Fruit fly (Drosophila melanogaster) whole organism, embryonic: ENCODE data around the gene CG5196.

ENCODE experiments used
- Ada2b ChIP-seq: fragments of 200-800 bp; sonication (Bioruptor generic); IDR thresholded peaks from 2 replicates; pipeline ENCODE4 v1.3.6; 2022; ENCODE audit warnings: missing biosample characterization, missing genetic modification characterization
- Atf6 ChIP-seq: fragments of 200-800 bp; sonication (Bioruptor generic); IDR thresholded peaks from 2 replicates; pipeline ENCODE4 v1.3.6; 2022; ENCODE audit warnings: missing biosample characterization, missing genetic modification characterization
- BtbVII ChIP-seq: fragments of 200-800 bp; sonication (Bioruptor generic); optimal IDR thresholded peaks from 3 replicates; lab custom pipeline; 2017; ENCODE audit warnings: missing biosample characterization, mild to moderate bottlenecking, missing genetic modification characterization
- Bteb2 ChIP-seq: fragments of 200-800 bp; sonication (Bioruptor generic); optimal IDR thresholded peaks from 2 replicates; lab custom pipeline; 2016; ENCODE audit warnings: missing biosample characterization, missing genetic modification characterization
- CG1024 ChIP-seq: fragments of 200-800 bp; sonication (Bioruptor generic); IDR thresholded peaks from 2 replicates; pipeline ENCODE4 v1.3.6; 2022; ENCODE audit warnings: missing biosample characterization, missing genetic modification characterization
- CG10462 ChIP-seq: fragments of 200-800 bp; sonication (Bioruptor generic); optimal IDR thresholded peaks from 2 replicates; lab custom pipeline; 2016; ENCODE audit warnings: missing biosample characterization, missing genetic modification characterization
- CG12219 ChIP-seq: fragments of 200-800 bp; sonication (Bioruptor generic); optimal IDR thresholded peaks from 3 replicates; lab custom pipeline; 2018; ENCODE audit warnings: missing biosample characterization, mild to moderate bottlenecking, missing genetic modification characterization
- CG12942 ChIP-seq: fragments of 200-800 bp; sonication (Bioruptor generic); optimal IDR thresholded peaks from 3 replicates; lab custom pipeline; 2016; ENCODE audit warnings: missing biosample characterization, missing genetic modification characterization
- CG14965 ChIP-seq: fragments of 200-800 bp; sonication (Bioruptor generic); optimal IDR thresholded peaks from 2 replicates; lab custom pipeline; 2016; ENCODE audit warnings: missing biosample characterization, missing genetic modification characterization, borderline replicate concordance
- CG15073 ChIP-seq: fragments of 200-800 bp; sonication (Bioruptor generic); optimal IDR thresholded peaks from 2 replicates; lab custom pipeline; 2016; ENCODE audit warnings: missing biosample characterization, missing genetic modification characterization
- CG15514 ChIP-seq: fragments of 200-800 bp; sonication (Bioruptor generic); optimal IDR thresholded peaks from 3 replicates; lab custom pipeline; 2017; ENCODE audit warnings: missing biosample characterization, missing genetic modification characterization, mild to moderate bottlenecking, moderate library complexity, missing genetic modification reagents
- CG17361 ChIP-seq: fragments of 200-800 bp; sonication (Bioruptor generic); IDR thresholded peaks from 3 replicates; pipeline ENCODE4 v1.3.6; 2022; ENCODE audit warnings: missing biosample characterization, missing genetic modification characterization
- CG18476 ChIP-seq: fragments of 200-800 bp; sonication (Bioruptor generic); optimal IDR thresholded peaks from 2 replicates; lab custom pipeline; 2016; ENCODE audit warnings: missing biosample characterization, mild to moderate bottlenecking, missing genetic modification characterization
- CG31388 ChIP-seq: fragments of 200-800 bp; sonication (Bioruptor generic); optimal IDR thresholded peaks from 2 replicates; lab custom pipeline; 2016; ENCODE audit warnings: missing biosample characterization, missing genetic modification characterization
- CG34376 ChIP-seq: fragments of 200-800 bp; sonication (Bioruptor generic); optimal IDR thresholded peaks from 2 replicates; lab custom pipeline; 2018; ENCODE audit warnings: missing biosample characterization, mild to moderate bottlenecking, missing genetic modification characterization
- CG4707 ChIP-seq: fragments of 200-800 bp; sonication (Bioruptor generic); optimal IDR thresholded peaks from 2 replicates; lab custom pipeline; 2018; ENCODE audit warnings: missing biosample characterization, mild to moderate bottlenecking, missing genetic modification characterization, moderate library complexity
- CG5953 ChIP-seq: fragments of 200-800 bp; sonication (Bioruptor generic); IDR thresholded peaks from 2 replicates; pipeline ENCODE4 v1.3.6; 2022; ENCODE audit warnings: missing biosample characterization, missing genetic modification characterization
- CG7556 ChIP-seq: fragments of 200-800 bp; sonication (Bioruptor generic); optimal IDR thresholded peaks from 2 replicates; lab custom pipeline; 2017; ENCODE audit warnings: missing biosample characterization, mild to moderate bottlenecking, missing genetic modification characterization
- CG9817 ChIP-seq: fragments of 200-800 bp; sonication (Bioruptor generic); optimal IDR thresholded peaks from 2 replicates; lab custom pipeline; 2018; ENCODE audit warnings: missing biosample characterization, mild to moderate bottlenecking, missing genetic modification characterization, moderate library complexity
- D19A ChIP-seq: fragments of 200-800 bp; optimal IDR thresholded peaks from 3 replicates; lab custom pipeline; 2019; ENCODE audit warnings: missing biosample characterization, mild to moderate bottlenecking, missing genetic modification characterization, moderate library complexity
- Dad ChIP-seq: fragments of 200-800 bp; sonication (Bioruptor generic); optimal IDR thresholded peaks from 3 replicates; lab custom pipeline; 2016; ENCODE audit warnings: missing biosample characterization, missing genetic modification characterization
- Drgx ChIP-seq: fragments of 200-800 bp; sonication (Bioruptor generic); IDR thresholded peaks from 2 replicates; pipeline ENCODE4 v1.3.6; 2022; ENCODE audit warnings: missing biosample characterization, missing genetic modification characterization
- Eip74EF ChIP-seq, 2 experiments: fragments of 200-800 bp in 1 of 2; fragments of >200 bp in 1 of 2; sonication (Bioruptor generic) in 1 of 2; optimal IDR thresholded peaks; 2 replicates each; lab custom pipeline; 2017 to 2019; ENCODE audit warnings: missing biosample characterization in 2 of 2, missing genetic modification characterization in 2 of 2, mild to moderate bottlenecking in 1 of 2, moderate library complexity in 1 of 2
- HLH3B ChIP-seq: fragments of 200-800 bp; sonication (Bioruptor generic); IDR thresholded peaks from 2 replicates; pipeline ENCODE4 v1.3.6; 2022; ENCODE audit warnings: missing biosample characterization, missing genetic modification characterization
- MESR4 ChIP-seq: fragments of 200-800 bp; sonication (Bioruptor generic); optimal IDR thresholded peaks from 2 replicates; lab custom pipeline; 2018; ENCODE audit warnings: missing biosample characterization, mild to moderate bottlenecking, missing genetic modification characterization, moderate library complexity
- Myb ChIP-seq: fragments of 200-800 bp; sonication (Bioruptor generic); optimal IDR thresholded peaks from 2 replicates; lab custom pipeline; 2016; ENCODE audit warnings: missing biosample characterization, missing genetic modification characterization
- NFAT ChIP-seq: fragments of 200-800 bp; sonication (Bioruptor generic); IDR thresholded peaks from 2 replicates; pipeline ENCODE4 v1.3.6; 2022; ENCODE audit warnings: missing biosample characterization, missing genetic modification characterization
- Rfx ChIP-seq: fragments of 200-800 bp; sonication (Bioruptor generic); IDR thresholded peaks from 2 replicates; pipeline ENCODE4 v1.3.6; 2022; ENCODE audit warnings: missing biosample characterization, missing genetic modification characterization
- al ChIP-seq: fragments of 200-800 bp; sonication (Bioruptor generic); IDR thresholded peaks from 2 replicates; pipeline ENCODE4 v1.3.6; 2022; ENCODE audit warnings: missing biosample characterization, missing genetic modification characterization
- ara ChIP-seq: fragments of 200-800 bp; sonication (Bioruptor generic); IDR thresholded peaks from 2 replicates; pipeline ENCODE4 v1.3.6; 2022; ENCODE audit warnings: missing biosample characterization, missing genetic modification characterization
- bowl ChIP-seq: fragments of 200-800 bp; sonication (Bioruptor generic); IDR thresholded peaks from 2 replicates; pipeline ENCODE4 v1.3.6; 2022; ENCODE audit warnings: missing biosample characterization, missing genetic modification characterization
- chn ChIP-seq: fragments of 200-800 bp; sonication (Bioruptor generic); optimal IDR thresholded peaks from 2 replicates; lab custom pipeline; 2016; ENCODE audit warnings: missing biosample characterization, missing genetic modification characterization
- ems ChIP-seq: fragments of 200-800 bp; sonication (Bioruptor generic); optimal IDR thresholded peaks from 3 replicates; lab custom pipeline; 2016; ENCODE audit warnings: missing biosample characterization, missing genetic modification characterization
- fd96Cb ChIP-seq: fragments of 200-800 bp; sonication (Bioruptor generic); optimal IDR thresholded peaks from 2 replicates; lab custom pipeline; 2018; ENCODE audit warnings: missing biosample characterization, mild to moderate bottlenecking, missing genetic modification characterization, moderate library complexity
- gcm ChIP-seq: fragments of 200-800 bp; sonication (Bioruptor generic); optimal IDR thresholded peaks from 2 replicates; lab custom pipeline; 2019; ENCODE audit warnings: missing biosample characterization, mild to moderate bottlenecking, missing genetic modification characterization, moderate library complexity
- gsb-n ChIP-seq: fragments of 200-800 bp; sonication (Bioruptor generic); optimal IDR thresholded peaks from 3 replicates; lab custom pipeline; 2018; ENCODE audit warnings: missing biosample characterization, mild to moderate bottlenecking, missing genetic modification characterization
- hkb ChIP-seq, 2 experiments: fragments of 200-800 bp in 1 of 2; fragments of >200 bp in 1 of 2; sonication (Bioruptor generic) in 1 of 2; IDR thresholded peaks in 1 of 2; optimal IDR thresholded peaks in 1 of 2; 2 replicates each; pipeline versions ENCODE4 v1.3.6 to Lab custom; 2017 to 2022; ENCODE audit warnings: missing biosample characterization in 1 of 2, missing genetic modification characterization in 1 of 2
- kah ChIP-seq: fragments of 200-800 bp; sonication (Bioruptor generic); optimal IDR thresholded peaks from 2 replicates; lab custom pipeline; 2018; ENCODE audit warnings: missing biosample characterization, mild to moderate bottlenecking, missing genetic modification characterization
- kay ChIP-seq: fragments of 200-800 bp; sonication (Bioruptor generic); optimal IDR thresholded peaks from 2 replicates; lab custom pipeline; 2016; ENCODE audit warnings: missing biosample characterization, missing genetic modification characterization
- ken ChIP-seq: fragments of 200-800 bp; sonication (Bioruptor generic); IDR thresholded peaks from 3 replicates; pipeline ENCODE4 v1.3.6; 2022; ENCODE audit warnings: missing biosample characterization, missing genetic modification characterization
- knrl ChIP-seq: fragments of 200-800 bp; sonication (Bioruptor generic); IDR thresholded peaks from 3 replicates; pipeline ENCODE4 v1.3.6; 2022; ENCODE audit warnings: missing biosample characterization, missing genetic modification characterization; ENCODE audit not compliant: partially characterized antibody
- oc ChIP-seq: fragments of 200-800 bp; sonication (Bioruptor generic); optimal IDR thresholded peaks from 2 replicates; lab custom pipeline; 2018; ENCODE audit warnings: missing biosample characterization, mild to moderate bottlenecking, missing genetic modification characterization, moderate library complexity
- sens ChIP-seq: fragments of 200-800 bp; sonication (Bioruptor generic); peaks from one replicate; lab custom pipeline; 2016; ENCODE audit warnings: missing biosample characterization, missing genetic modification characterization
- sens-2 ChIP-seq: fragments of 200-800 bp; sonication (Bioruptor generic); IDR thresholded peaks from 2 replicates; pipeline ENCODE4 v1.3.6; 2022; ENCODE audit warnings: missing biosample characterization, missing genetic modification characterization
- slbo ChIP-seq: fragments of 200-800 bp; sonication (Bioruptor generic); IDR thresholded peaks from 2 replicates; pipeline ENCODE4 v1.3.6; 2022; ENCODE audit warnings: missing biosample characterization, missing genetic modification characterization
- tgo ChIP-seq: fragments of 200-800 bp; sonication (Bioruptor generic); IDR thresholded peaks from 3 replicates; pipeline ENCODE4 v1.3.6; 2022; ENCODE audit warnings: missing biosample characterization, missing genetic modification characterization
- tio ChIP-seq: fragments of 200-800 bp; sonication (Bioruptor generic); optimal IDR thresholded peaks from 2 replicates; lab custom pipeline; 2017; ENCODE audit warnings: missing biosample characterization, missing genetic modification characterization, inconsistent platforms
- trem ChIP-seq: fragments of 200-800 bp; optimal IDR thresholded peaks from 3 replicates; lab custom pipeline; 2019; ENCODE audit warnings: missing biosample characterization, mild to moderate bottlenecking, missing genetic modification characterization, moderate library complexity
- usp ChIP-seq: fragments of >200 bp; optimal IDR thresholded peaks from 2 replicates; lab custom pipeline; 2017; ENCODE audit warnings: missing biosample characterization, missing genetic modification characterization
- zfh2 ChIP-seq: fragments of 200-800 bp; sonication (Bioruptor generic); optimal IDR thresholded peaks from 2 replicates; lab custom pipeline; 2016; ENCODE audit warnings: missing biosample characterization, missing genetic modification characterization

The CG5196 gene

dm6 chr3R:12369135-12369792 lies 38.9 kb upstream of the CG5196 start, which contains the start of gene GstD1 (continued):
- peak; percentile 49 for TF ChIP-seq BtbVII (GFP tag; lab: Kevin White, UChicago)
- TF ChIP-seq usp (GFP tag; lab: Kevin White, UChicago) = no peak
- TF ChIP-seq Atf6 (GFP tag; lab: Robert Waterston, UW) = peak; percentile 43; the same call in 1 of the 2 replicates
- no peak for TF ChIP-seq CG4707 (GFP tag; lab: Kevin White, UChicago)
- TF ChIP-seq Eip74EF (GFP tag; optimal IDR thresholded peaks at IDR 0.05; lab: Kevin White, UChicago) = peak in 1 of 2 experiments; percentile 9
- TF ChIP-seq trem (tag; lab: Kevin White, UChicago) = peak; percentile 5
- TF ChIP-seq CG31388 (GFP tag; lab: Kevin White, UChicago) = no peak
- TF ChIP-seq CG15073 = no peak
- peak; percentile 71 for TF ChIP-seq sens (GFP tag; lab: Kevin White, UChicago)
- TF ChIP-seq CG12942 (GFP tag; lab: Kevin White, UChicago) = no peak
- peak; percentile 98 for TF ChIP-seq D19A (tag; lab: Kevin White, UChicago)
- no peak; the same call in 2 of the 3 replicates for TF ChIP-seq tgo (GFP tag; lab: Robert Waterston, UW)
- peak; percentile 30 for TF ChIP-seq chn (GFP tag; lab: Kevin White, UChicago)
- peak; percentile 66 for TF ChIP-seq kay (GFP tag; lab: Kevin White, UChicago)
- no peak for TF ChIP-seq CG1024 (GFP tag; lab: Robert Waterston, UW)
- TF ChIP-seq Drgx = peak; percentile 78
- TF ChIP-seq CG34376 (GFP tag; lab: Kevin White, UChicago) = peak; percentile 53
- TF ChIP-seq CG12219 (GFP tag; lab: Kevin White, UChicago) = no peak
- TF ChIP-seq fd96Cb = peak; percentile 54
- peak; percentile 57 for TF ChIP-seq Rfx
- TF ChIP-seq CG5953 (GFP tag; lab: Robert Waterston, UW) = no peak
- no peak for TF ChIP-seq MESR4 (GFP tag; lab: Kevin White, UChicago)
- no peak for TF ChIP-seq ken (GFP tag; lab: Robert Waterston, UW)
- TF ChIP-seq CG10462 = no peak
- TF ChIP-seq CG17361 (GFP tag; lab: Robert Waterston, UW) = peak; percentile 49; the same call in 1 of the 3 replicates
- TF ChIP-seq kah = no peak
- peak; percentile 33 for TF ChIP-seq gcm
- TF ChIP-seq oc (tag; lab: Kevin White, UChicago) = no peak
- TF ChIP-seq CG14965 (GFP tag; lab: Kevin White, UChicago) = no peak
- TF ChIP-seq ems = no peak
- TF ChIP-seq Dad (GFP tag; lab: Kevin White, UChicago) = no peak
- peak; percentile 30 for TF ChIP-seq CG9817 (tag; lab: Kevin White, UChicago)
- TF ChIP-seq ara = no peak
- TF ChIP-seq Ada2b (GFP tag; lab: Robert Waterston, UW) = peak; percentile 65
- no peak for TF ChIP-seq Bteb2 (GFP tag; lab: Kevin White, UChicago)
- TF ChIP-seq HLH3B (GFP tag; lab: Robert Waterston, UW) = no peak
- TF ChIP-seq knrl (GFP tag; lab: Robert Waterston, UW) = no peak; the same call in 2 of the 3 replicates
- no peak for TF ChIP-seq bowl (GFP tag; lab: Robert Waterston, UW)
- TF ChIP-seq al = no peak
- TF ChIP-seq Myb = peak; percentile 4
- TF ChIP-seq sens-2 (GFP tag; lab: Robert Waterston, UW) = no peak
- TF ChIP-seq tio (GFP tag; lab: Kevin White, UChicago) = peak; percentile 0
- TF ChIP-seq CG18476 (GFP tag; lab: Kevin White, UChicago) = peak; percentile 7
- TF ChIP-seq CG15514 (GFP tag; lab: Kevin White, UChicago) = peak; percentile 24
- TF ChIP-seq CG7556 (GFP tag; lab: Kevin White, UChicago) = peak; percentile 53
- TF ChIP-seq NFAT (GFP tag; lab: Robert Waterston, UW) = peak; percentile 79
- TF ChIP-seq gsb-n (tag; lab: Kevin White, UChicago) = no peak
- TF ChIP-seq hkb (optimal IDR thresholded peaks at IDR 0.05; lab: Kevin White, UChicago) = no peak
- TF ChIP-seq hkb (GFP tag; IDR thresholded peaks at IDR 0.05; lab: Robert Waterston, UW) = no peak
- no peak for TF ChIP-seq zfh2 (GFP tag; lab: Kevin White, UChicago)
- TF ChIP-seq slbo (GFP tag; lab: Robert Waterston, UW) = no peak; the same call in none of the 2 replicates
